Fruit fly (Drosophila melanogaster) Kc167 (cell line): ENCODE measurements around the gene Pde6.
A peak's percentile ranks its signal among the peaks of the same experiment; 100 is the strongest.

Experiments used
- Myc ChIP-seq: fragments of >200 bp; optimal IDR thresholded peaks from 2 replicates; lab custom pipeline; 2017; ENCODE audit warnings: missing external identifiers
- Sin3A ChIP-seq: fragments of >200 bp; optimal IDR thresholded peaks from 2 replicates; lab custom pipeline; 2018; ENCODE audit warnings: missing external identifiers
- h ChIP-seq: fragments of >200 bp; optimal IDR thresholded peaks from 3 replicates; lab custom pipeline; 2018; ENCODE audit warnings: missing external identifiers
- insv ChIP-seq: fragments of >200 bp; optimal IDR thresholded peaks from 3 replicates; lab custom pipeline; 2018; ENCODE audit warnings: missing external identifiers
- psq ChIP-seq: fragments of >200 bp; optimal IDR thresholded peaks from 2 replicates; lab custom pipeline; 2017; ENCODE audit warnings: missing external identifiers
- ttk ChIP-seq: sonication (Bioruptor generic); optimal IDR thresholded peaks from 2 replicates; lab custom pipeline; 2017; ENCODE audit warnings: missing external identifiers

Gene Pde6

dm6 chr3R:14555021-14555420 lies 3.1 kb downstream of the Pde6 start:
- TF ChIP-seq h (lab: Kevin White, UChicago): no peak
- TF ChIP-seq Sin3A: no peak
- TF ChIP-seq insv (lab: Kevin White, UChicago): no peak
- no peak for TF ChIP-seq Myc (lab: Kevin White, UChicago)
- no peak for TF ChIP-seq ttk
- TF ChIP-seq psq (lab: Kevin White, UChicago): no peak

dm6 chr3R:14548752-14549151 lies 9.4 kb downstream of the Pde6 start:
- TF ChIP-seq Sin3A (no peak), ttk (no peak), Myc (lab: Kevin White, UChicago) (no peak), psq (lab: Kevin White, UChicago) (no peak), insv (lab: Kevin White, UChicago) (no peak), h (lab: Kevin White, UChicago) (no peak)

- TF ChIP-seq ttk: no peak
- TF ChIP-seq Myc (lab: Kevin White, UChicago): no peak
Measured at dm6 chr3R:14542038-14542437, 16.1 kb downstream of the Pde6 start.

- no peak for TF ChIP-seq psq (lab: Kevin White, UChicago)
- no peak for TF ChIP-seq h (lab: Kevin White, UChicago)
- no peak for TF ChIP-seq Myc (lab: Kevin White, UChicago)
- no peak for TF ChIP-seq Sin3A
- no peak for TF ChIP-seq ttk
- TF ChIP-seq insv (lab: Kevin White, UChicago): no peak
Measured at dm6 chr3R:14526657-14527056, 31.4 kb downstream of the Pde6 start.

dm6 chr3R:14520749-14521148 lies 37.4 kb downstream of the Pde6 start, which contains the start of gene Cyp313a1:
Cyp313a1 (plus strand) TSS chr3R:14521049.
- TF ChIP-seq psq (lab: Kevin White, UChicago) (no peak), ttk (no peak), h (lab: Kevin White, UChicago) (no peak), Sin3A (no peak), insv (lab: Kevin White, UChicago) (no peak), Myc (lab: Kevin White, UChicago) (no peak)

- TF ChIP-seq Sin3A (no peak), ttk (no peak), insv (lab: Kevin White, UChicago) (no peak), psq (lab: Kevin White, UChicago) (no peak), h (lab: Kevin White, UChicago) (no peak), Myc (lab: Kevin White, UChicago) (no peak)
Measured at dm6 chr3R:14516742-14517141, 41.4 kb downstream of the Pde6 start, which contains the start of gene CG34273. CG34273 (plus strand) TSS chr3R:14517042.

- no peak for TF ChIP-seq h (lab: Kevin White, UChicago)
- TF ChIP-seq psq (lab: Kevin White, UChicago): no peak
- TF ChIP-seq Sin3A: no peak
- no peak for TF ChIP-seq insv (lab: Kevin White, UChicago)
- no peak for TF ChIP-seq Myc (lab: Kevin White, UChicago)
- TF ChIP-seq ttk: no peak
Measured at dm6 chr3R:14513420-14513819, 44.7 kb downstream of the Pde6 start, which contains the start of gene CG8461. CG8461 (minus strand) TSS chr3R:14513637.

dm6 chr3R:14511123-14511908 lies 46.8 kb downstream of the Pde6 start, which contains the start of the genes HtrA2 and mRpL11:
HtrA2 (minus strand) TSS chr3R:14511712.
mRpL11 (plus strand) TSS chr3R:14511838.
- TF ChIP-seq Sin3A (peak; percentile 64), h (lab: Kevin White, UChicago) (no peak)

dm6 chr3R:14505120-14505519 lies 53.0 kb downstream of the Pde6 start:
- TF ChIP-seq ttk (no peak), Myc (lab: Kevin White, UChicago) (no peak), h (lab: Kevin White, UChicago) (no peak), Sin3A (no peak), psq (lab: Kevin White, UChicago) (no peak), insv (lab: Kevin White, UChicago) (no peak)

dm6 chr3R:14498072-14498471 lies 60.0 kb downstream of the Pde6 start:
- TF ChIP-seq Myc (lab: Kevin White, UChicago) (no peak), h (lab: Kevin White, UChicago) (no peak), psq (lab: Kevin White, UChicago) (no peak), Sin3A (no peak), ttk (no peak), insv (lab: Kevin White, UChicago) (no peak)

dm6 chr3R:14496385-14496784 lies 61.7 kb downstream of the Pde6 start:
- no peak for TF ChIP-seq insv (lab: Kevin White, UChicago)
- TF ChIP-seq psq (lab: Kevin White, UChicago): no peak
- TF ChIP-seq ttk: no peak
- TF ChIP-seq Sin3A: no peak
- no peak for TF ChIP-seq h (lab: Kevin White, UChicago)
- TF ChIP-seq Myc (lab: Kevin White, UChicago): no peak

- TF ChIP-seq h (lab: Kevin White, UChicago): no peak
- no peak for TF ChIP-seq psq (lab: Kevin White, UChicago)
- TF ChIP-seq Sin3A: no peak
- no peak for TF ChIP-seq insv (lab: Kevin White, UChicago)
Measured at dm6 chr3R:14493936-14494335, 64.2 kb downstream of the Pde6 start.
